Fruit fly (Drosophila melanogaster) whole organism, embryonic: Measurements from ENCODE around the gene RapGAP1.
A peak's percentile ranks its signal among the peaks of the same experiment; 100 is the strongest.

Source experiments
- Bgb ChIP-seq: fragments of 200-800 bp; sonication (Bioruptor generic); IDR thresholded peaks from 2 replicates; pipeline ENCODE4 v1.3.6; 2022; ENCODE audit warnings: missing biosample characterization, missing genetic modification characterization; ENCODE audit not compliant: partially characterized antibody
- Blimp-1 ChIP-seq: fragments of 200-800 bp; sonication (Bioruptor generic); optimal IDR thresholded peaks from 3 replicates; lab custom pipeline; 2018; ENCODE audit warnings: missing biosample characterization, missing genetic modification characterization, mild to moderate bottlenecking, moderate library complexity, missing genetic modification reagents
- BtbVII ChIP-seq: fragments of 200-800 bp; sonication (Bioruptor generic); optimal IDR thresholded peaks from 3 replicates; lab custom pipeline; 2017; ENCODE audit warnings: missing biosample characterization, mild to moderate bottlenecking, missing genetic modification characterization
- CG11456 ChIP-seq: fragments of 200-800 bp; sonication (Bioruptor generic); IDR thresholded peaks from 3 replicates; pipeline ENCODE4 v1.3.6; 2022; ENCODE audit warnings: missing biosample characterization, missing genetic modification characterization
- CG12219 ChIP-seq: fragments of 200-800 bp; sonication (Bioruptor generic); optimal IDR thresholded peaks from 3 replicates; lab custom pipeline; 2018; ENCODE audit warnings: missing biosample characterization, mild to moderate bottlenecking, missing genetic modification characterization
- CG14965 ChIP-seq: fragments of 200-800 bp; sonication (Bioruptor generic); optimal IDR thresholded peaks from 2 replicates; lab custom pipeline; 2016; ENCODE audit warnings: missing biosample characterization, missing genetic modification characterization, borderline replicate concordance
- CG16813 ChIP-seq: fragments of 200-800 bp; sonication (Bioruptor generic); IDR thresholded peaks from 3 replicates; pipeline ENCODE4 v1.3.6; 2022; ENCODE audit warnings: missing biosample characterization, missing genetic modification characterization; ENCODE audit not compliant: partially characterized antibody
- CG16815 ChIP-seq: fragments of 200-800 bp; sonication (Bioruptor generic); optimal IDR thresholded peaks from 3 replicates; lab custom pipeline; 2017; ENCODE audit warnings: missing biosample characterization, mild to moderate bottlenecking, missing genetic modification characterization
- CG17829 ChIP-seq: fragments of 200-800 bp; optimal IDR thresholded peaks from 2 replicates; lab custom pipeline; 2019; ENCODE audit warnings: missing biosample characterization, mild to moderate bottlenecking, missing genetic modification characterization, moderate library complexity
- CG34224 ChIP-seq: fragments of 200-800 bp; sonication (Bioruptor generic); IDR thresholded peaks from 3 replicates; pipeline ENCODE4 v1.3.6; 2022; ENCODE audit warnings: missing biosample characterization, missing genetic modification characterization; ENCODE audit not compliant: partially characterized antibody
- CG3726 ChIP-seq: fragments of 200-800 bp; sonication (Bioruptor generic); IDR thresholded peaks from 3 replicates; pipeline ENCODE4, ENCODE4 v1.3.6; 2022; ENCODE audit warnings: missing biosample characterization, missing genetic modification characterization
- CG42726 ChIP-seq: fragments of 200-800 bp; sonication (Bioruptor generic); IDR thresholded peaks from 2 replicates; pipeline ENCODE4 v1.3.6; 2022; ENCODE audit warnings: missing biosample characterization, missing genetic modification characterization; ENCODE audit not compliant: partially characterized antibody
- CG5245 ChIP-seq: fragments of 200-800 bp; sonication (Bioruptor generic); optimal IDR thresholded peaks from 3 replicates; lab custom pipeline; 2016; ENCODE audit warnings: missing biosample characterization, missing genetic modification characterization
- CG6254 ChIP-seq: fragments of 200-800 bp; sonication (Bioruptor generic); optimal IDR thresholded peaks from 3 replicates; lab custom pipeline; 2017; ENCODE audit warnings: mild to moderate bottlenecking, missing biosample characterization, missing genetic modification reagents, missing genetic modification characterization
- CG6689 ChIP-seq: fragments of 200-800 bp; sonication (Bioruptor generic); IDR thresholded peaks from 2 replicates; pipeline ENCODE4 v1.3.6; 2022; ENCODE audit warnings: missing biosample characterization, missing genetic modification characterization
- CG6791 ChIP-seq: fragments of 200-800 bp; sonication (Bioruptor generic); IDR thresholded peaks from 3 replicates; pipeline ENCODE4 v1.3.6; 2022; ENCODE audit warnings: missing biosample characterization, missing genetic modification characterization; ENCODE audit not compliant: partially characterized antibody
- CG6854 ChIP-seq: fragments of 200-800 bp; sonication (Bioruptor generic); optimal IDR thresholded peaks from 3 replicates; lab custom pipeline; 2017; ENCODE audit warnings: missing biosample characterization, mild to moderate bottlenecking, missing genetic modification characterization
- CG7556 ChIP-seq: fragments of 200-800 bp; sonication (Bioruptor generic); optimal IDR thresholded peaks from 2 replicates; lab custom pipeline; 2017; ENCODE audit warnings: missing biosample characterization, mild to moderate bottlenecking, missing genetic modification characterization
- CG7839 ChIP-seq: fragments of 200-800 bp; sonication (Bioruptor generic); optimal IDR thresholded peaks from 3 replicates; lab custom pipeline; 2018; ENCODE audit warnings: missing biosample characterization, mild to moderate bottlenecking, missing genetic modification characterization, moderate library complexity
- CG8388 ChIP-seq: fragments of 200-800 bp; sonication (Bioruptor generic); optimal IDR thresholded peaks from 2 replicates; lab custom pipeline; 2019; ENCODE audit warnings: missing biosample characterization, mild to moderate bottlenecking, missing genetic modification characterization, moderate library complexity
- CG9215 ChIP-seq: fragments of 200-800 bp; sonication (Bioruptor generic); IDR thresholded peaks from 2 replicates; pipeline ENCODE4 v1.3.6; 2022; ENCODE audit warnings: missing biosample characterization, missing genetic modification characterization
- CG9797 ChIP-seq: fragments of 200-800 bp; sonication (Bioruptor generic); optimal IDR thresholded peaks from 3 replicates; lab custom pipeline; 2018; ENCODE audit warnings: missing biosample characterization, mild to moderate bottlenecking, missing genetic modification characterization
- D ChIP-seq, 2 experiments: fragments of 200-800 bp in 1 of 2; fragments of >200 bp in 1 of 2; sonication (Bioruptor generic) in 1 of 2; optimal IDR thresholded peaks; 2 replicates in 1 of 2; 3 replicates in 1 of 2; lab custom pipeline; 2017; ENCODE audit warnings: mild to moderate bottlenecking in 1 of 2, missing biosample characterization in 1 of 2, missing genetic modification characterization in 1 of 2, missing genetic modification reagents in 1 of 2
- Dip3 ChIP-seq: fragments of 200-800 bp; sonication (Bioruptor generic); optimal IDR thresholded peaks from 3 replicates; lab custom pipeline; 2016; ENCODE audit warnings: missing biosample characterization, missing genetic modification characterization
- E2f1 ChIP-seq: fragments of 200-800 bp; sonication (Bioruptor generic); IDR thresholded peaks from 2 replicates; pipeline ENCODE4 v1.3.6; 2022; ENCODE audit warnings: missing biosample characterization, missing genetic modification characterization
- Fer1 ChIP-seq: fragments of 200-800 bp; sonication (Bioruptor generic); optimal IDR thresholded peaks from 2 replicates; lab custom pipeline; 2017; ENCODE audit warnings: missing biosample characterization, mild to moderate bottlenecking, missing genetic modification characterization
- Gsc ChIP-seq: fragments of 200-800 bp; sonication (Bioruptor generic); IDR thresholded peaks from 2 replicates; pipeline ENCODE4 v1.3.6; 2022; ENCODE audit warnings: missing biosample characterization, missing genetic modification characterization
- HLH54F ChIP-seq: fragments of 200-800 bp; sonication (Bioruptor generic); optimal IDR thresholded peaks from 3 replicates; lab custom pipeline; 2016; ENCODE audit warnings: missing biosample characterization, missing genetic modification characterization
- Hr78 ChIP-seq, 2 experiments: fragments of 200-800 bp in 1 of 2; fragments of >200 bp in 1 of 2; sonication (Bioruptor generic) in 1 of 2; optimal IDR thresholded peaks; 2 replicates each; lab custom pipeline; 2017 to 2019; ENCODE audit warnings: missing biosample characterization in 2 of 2, missing genetic modification characterization in 2 of 2, mild to moderate bottlenecking in 1 of 2, moderate library complexity in 1 of 2
- Oaz ChIP-seq: fragments of 200-800 bp; sonication (Bioruptor generic); IDR thresholded peaks from 2 replicates; pipeline ENCODE4 v1.3.6; 2022; ENCODE audit warnings: missing biosample characterization, missing genetic modification characterization
- Oli ChIP-seq: fragments of 200-800 bp; sonication (Bioruptor generic); optimal IDR thresholded peaks from 2 replicates; lab custom pipeline; 2018; ENCODE audit warnings: missing biosample characterization, mild to moderate bottlenecking, missing genetic modification characterization, moderate library complexity
- Pdp1 ChIP-seq, 2 experiments: fragments of 200-800 bp; sonication (Bioruptor generic); optimal IDR thresholded peaks; 3 replicates each; lab custom pipeline; 2016; ENCODE audit warnings: missing biosample characterization in 2 of 2, missing genetic modification characterization in 2 of 2, mild to moderate bottlenecking in 1 of 2, moderate library complexity in 1 of 2
- ab ChIP-seq: fragments of 200-800 bp; sonication (Bioruptor generic); optimal IDR thresholded peaks from 2 replicates; lab custom pipeline; 2016; ENCODE audit warnings: missing biosample characterization, missing genetic modification characterization
- bigmax ChIP-seq: fragments of 200-800 bp; sonication (Bioruptor generic); optimal IDR thresholded peaks from 2 replicates; lab custom pipeline; 2018; ENCODE audit warnings: missing biosample characterization, mild to moderate bottlenecking, missing genetic modification characterization
- corto ChIP-seq: fragments of 200-800 bp; sonication (Bioruptor generic); optimal IDR thresholded peaks from 2 replicates; lab custom pipeline; 2016; ENCODE audit warnings: missing biosample characterization, mild to moderate bottlenecking, missing genetic modification characterization, moderate library complexity
- dimm ChIP-seq: fragments of 200-800 bp; sonication (Bioruptor generic); IDR thresholded peaks from 2 replicates; pipeline ENCODE4 v1.3.6; 2022; ENCODE audit warnings: missing biosample characterization, missing genetic modification characterization
- fd64A ChIP-seq: fragments of 200-800 bp; sonication (Bioruptor generic); optimal IDR thresholded peaks from 3 replicates; lab custom pipeline; 2018; ENCODE audit warnings: missing biosample characterization, mild to moderate bottlenecking, missing genetic modification characterization
- fd96Cb ChIP-seq: fragments of 200-800 bp; sonication (Bioruptor generic); optimal IDR thresholded peaks from 2 replicates; lab custom pipeline; 2018; ENCODE audit warnings: missing biosample characterization, mild to moderate bottlenecking, missing genetic modification characterization, moderate library complexity
- gcm ChIP-seq: fragments of 200-800 bp; sonication (Bioruptor generic); optimal IDR thresholded peaks from 2 replicates; lab custom pipeline; 2019; ENCODE audit warnings: missing biosample characterization, mild to moderate bottlenecking, missing genetic modification characterization, moderate library complexity
- gcm2 ChIP-seq: fragments of 200-800 bp; sonication (Bioruptor generic); optimal IDR thresholded peaks from 2 replicates; lab custom pipeline; 2016; ENCODE audit warnings: missing biosample characterization, missing genetic modification characterization
- gsb-n ChIP-seq: fragments of 200-800 bp; sonication (Bioruptor generic); optimal IDR thresholded peaks from 3 replicates; lab custom pipeline; 2018; ENCODE audit warnings: missing biosample characterization, mild to moderate bottlenecking, missing genetic modification characterization
- nau ChIP-seq: fragments of 200-800 bp; sonication (Bioruptor generic); optimal IDR thresholded peaks from 3 replicates; lab custom pipeline; 2017; ENCODE audit warnings: missing biosample characterization, mild to moderate bottlenecking, missing genetic modification characterization, missing genetic modification reagents
- pum ChIP-seq: fragments of 200-800 bp; sonication (Bioruptor generic); optimal IDR thresholded peaks from 2 replicates; lab custom pipeline; 2016; ENCODE audit warnings: missing biosample characterization, missing genetic modification characterization
- pzg ChIP-seq: fragments of 200-800 bp; sonication (Bioruptor generic); optimal IDR thresholded peaks from 3 replicates; lab custom pipeline; 2018; ENCODE audit warnings: missing biosample characterization, mild to moderate bottlenecking, missing genetic modification characterization, moderate library complexity
- sc ChIP-seq, 3 experiments: fragments of >200 bp in 2 of 3; fragments of 200-800 bp in 1 of 3; sonication (Bioruptor generic) in 1 of 3; optimal IDR thresholded peaks; 2 replicates in 2 of 3; 3 replicates in 1 of 3; lab custom pipeline; 2017; ENCODE audit warnings: mild to moderate bottlenecking in 1 of 3, missing biosample characterization in 1 of 3, missing genetic modification characterization in 1 of 3, missing genetic modification reagents in 1 of 3
- stwl ChIP-seq: fragments of 200-800 bp; sonication (Bioruptor generic); optimal IDR thresholded peaks from 3 replicates; lab custom pipeline; 2018; ENCODE audit warnings: missing biosample characterization, mild to moderate bottlenecking, missing genetic modification characterization, moderate library complexity
- vnd ChIP-seq: fragments of 200-800 bp; sonication (Bioruptor generic); IDR thresholded peaks from 3 replicates; pipeline ENCODE4 v1.3.6; 2022; ENCODE audit warnings: missing biosample characterization, missing genetic modification characterization; ENCODE audit not compliant: partially characterized antibody
- wek ChIP-seq: fragments of 200-800 bp; sonication (Bioruptor generic); optimal IDR thresholded peaks from 3 replicates; lab custom pipeline; 2018; ENCODE audit warnings: missing biosample characterization, mild to moderate bottlenecking, missing genetic modification characterization, moderate library complexity
- yki ChIP-seq: fragments of >200 bp; optimal IDR thresholded peaks from 3 replicates; lab custom pipeline; 2018

Gene RapGAP1

DNA sequence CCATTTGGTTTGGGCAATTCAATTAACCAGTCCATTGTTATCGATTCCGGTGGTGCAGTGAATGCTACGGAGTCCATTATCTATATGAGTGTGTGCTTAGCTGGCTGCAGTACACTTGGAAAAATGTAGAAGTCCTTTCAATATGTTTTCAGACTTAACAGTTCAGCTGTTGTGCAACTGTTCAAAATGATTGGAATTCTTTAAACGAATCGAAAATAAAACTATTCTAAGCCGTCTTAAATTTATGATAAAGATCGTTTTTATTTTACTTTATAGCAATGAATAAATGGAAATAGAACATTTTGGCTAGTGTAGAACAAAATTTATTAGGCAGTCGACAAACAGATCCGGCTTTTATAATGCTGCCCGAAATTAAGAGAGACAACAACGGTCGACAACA, 38.0 kb upstream of the RapGAP1 start (continued):
- TF ChIP-seq CG5245: peak; percentile 19
- peak; percentile 43 for TF ChIP-seq fd96Cb
- TF ChIP-seq E2f1 (GFP tag; lab: Robert Waterston, UW): no peak
- TF ChIP-seq CG8388 (GFP tag; lab: Kevin White, UChicago): peak; percentile 20
- no peak for TF ChIP-seq BtbVII
- TF ChIP-seq D (optimal IDR thresholded peaks at IDR 0.05; lab: Kevin White, UChicago): no peak
- TF ChIP-seq D (GFP tag; optimal IDR thresholded peaks at IDR 0.05; lab: Kevin White, UChicago): peak; percentile 49
- no peak for TF ChIP-seq Gsc
- TF ChIP-seq wek (GFP tag; lab: Kevin White, UChicago): no peak
- TF ChIP-seq CG7839 (tag; lab: Kevin White, UChicago): peak; percentile 59
- no peak for TF ChIP-seq Bgb (GFP tag; lab: Robert Waterston, UW)
- peak; percentile 42 for TF ChIP-seq pum
- peak; percentile 70 for TF ChIP-seq Blimp-1
- no peak for TF ChIP-seq Oaz (GFP tag; lab: Robert Waterston, UW)
- TF ChIP-seq CG6254 (GFP tag; lab: Kevin White, UChicago): peak; percentile 46
- no peak for TF ChIP-seq Dip3
- no peak for TF ChIP-seq yki (lab: Kevin White, UChicago)
- no peak for TF ChIP-seq vnd (GFP tag; lab: Robert Waterston, UW)
- peak; percentile 38 for TF ChIP-seq CG16815
- TF ChIP-seq Pdp1 (GFP tag; optimal IDR thresholded peaks at IDR 0.05; lab: Kevin White, UChicago): no peak
- peak; percentile 66 for TF ChIP-seq gsb-n (tag; lab: Kevin White, UChicago)
- TF ChIP-seq pzg (GFP tag; lab: Kevin White, UChicago): no peak
- peak; percentile 38 for TF ChIP-seq stwl (tag; lab: Kevin White, UChicago)
- TF ChIP-seq CG11456 (GFP tag; lab: Robert Waterston, UW): no peak
- TF ChIP-seq nau: no peak
- TF ChIP-seq CG34224 (GFP tag; lab: Robert Waterston, UW): no peak
- peak; percentile 45 for TF ChIP-seq Oli (tag; lab: Kevin White, UChicago)
- no peak for TF ChIP-seq ab (GFP tag; lab: Kevin White, UChicago)
- no peak for TF ChIP-seq gcm2 (GFP tag; lab: Kevin White, UChicago)
- no peak for TF ChIP-seq fd64A (GFP tag; lab: Kevin White, UChicago)
- no peak for TF ChIP-seq CG6854 (GFP tag; lab: Kevin White, UChicago)
- TF ChIP-seq CG42726 (GFP tag; lab: Robert Waterston, UW): no peak
- no peak for TF ChIP-seq HLH54F (GFP tag; lab: Kevin White, UChicago)
- TF ChIP-seq CG6689 (GFP tag; lab: Robert Waterston, UW): no peak
- TF ChIP-seq CG12219 (GFP tag; lab: Kevin White, UChicago): no peak
- TF ChIP-seq CG9215: no peak
- no peak for TF ChIP-seq CG6791 (GFP tag; lab: Robert Waterston, UW)
- TF ChIP-seq sc (optimal IDR thresholded peaks at IDR 0.05; lab: Kevin White, UChicago): no peak
- no peak for TF ChIP-seq sc (GFP tag; optimal IDR thresholded peaks at IDR 0.05; lab: Kevin White, UChicago)
- TF ChIP-seq corto (GFP tag; lab: Kevin White, UChicago): no peak
- peak; percentile 28 for TF ChIP-seq gcm (GFP tag; lab: Kevin White, UChicago)
- no peak for TF ChIP-seq CG3726 (GFP tag; lab: Robert Waterston, UW)
- no peak for TF ChIP-seq CG16813 (GFP tag; lab: Robert Waterston, UW)
- no peak for TF ChIP-seq CG14965 (GFP tag; lab: Kevin White, UChicago)
- TF ChIP-seq Fer1: no peak
- no peak for TF ChIP-seq dimm (GFP tag; lab: Robert Waterston, UW)
- TF ChIP-seq Hr78 (GFP tag; optimal IDR thresholded peaks at IDR 0.05; lab: Kevin White, UChicago): no peak
- TF ChIP-seq CG17829 (tag; lab: Kevin White, UChicago): peak; percentile 72
- no peak for TF ChIP-seq bigmax
- TF ChIP-seq CG7556 (GFP tag; lab: Kevin White, UChicago): peak; percentile 8
- no peak for TF ChIP-seq CG9797 (GFP tag; lab: Kevin White, UChicago)
